Fruit fly (Drosophila melanogaster) whole organism, adult: Measurements from ENCODE around the gene CG34291.

ENCODE experiments used
- CG11617 ChIP-seq: fragments of 200-800 bp; sonication (Bioruptor generic); optimal IDR thresholded peaks from 2 replicates; lab custom pipeline; 2017; ENCODE audit warnings: mild to moderate bottlenecking, missing biosample characterization, missing genetic modification reagents, missing genetic modification characterization
- CG12768 ChIP-seq: fragments of 200-800 bp; sonication (Bioruptor generic); optimal IDR thresholded peaks from 2 replicates; lab custom pipeline; 2017; ENCODE audit warnings: missing biosample characterization, missing genetic modification characterization, mild to moderate bottlenecking, moderate library complexity, missing genetic modification reagents
- CG14711 ChIP-seq: fragments of 200-800 bp; sonication (Bioruptor generic); optimal IDR thresholded peaks from 2 replicates; lab custom pipeline; 2018; ENCODE audit warnings: missing biosample characterization, mild to moderate bottlenecking, missing genetic modification characterization, moderate library complexity
- CG1620 ChIP-seq: fragments of 200-800 bp; sonication (Bioruptor generic); optimal IDR thresholded peaks from 2 replicates; lab custom pipeline; 2016; ENCODE audit warnings: missing biosample characterization, missing genetic modification characterization
- CG33017 ChIP-seq: fragments of 200-800 bp; sonication (Bioruptor generic); optimal IDR thresholded peaks from 2 replicates; lab custom pipeline; 2018; ENCODE audit warnings: missing biosample characterization, mild to moderate bottlenecking, missing genetic modification characterization, moderate library complexity
- CG5204 ChIP-seq: fragments of 200-800 bp; sonication (Bioruptor generic); optimal IDR thresholded peaks from 2 replicates; lab custom pipeline; 2016; ENCODE audit warnings: missing biosample characterization, missing genetic modification characterization
- CG7045 ChIP-seq: fragments of 200-800 bp; sonication (Bioruptor generic); optimal IDR thresholded peaks from 2 replicates; lab custom pipeline; 2017; ENCODE audit warnings: missing biosample characterization, mild to moderate bottlenecking, missing genetic modification characterization
- CG7101 ChIP-seq: fragments of 200-800 bp; sonication (Bioruptor generic); optimal IDR thresholded peaks from 2 replicates; lab custom pipeline; 2018; ENCODE audit warnings: missing biosample characterization, mild to moderate bottlenecking, missing genetic modification characterization, moderate library complexity
- Clk ChIP-seq: fragments of 200-800 bp; sonication (Bioruptor generic); optimal IDR thresholded peaks from 2 replicates; lab custom pipeline; 2017; ENCODE audit warnings: missing biosample characterization, missing genetic modification characterization
- Crg-1 ChIP-seq: fragments of 200-800 bp; sonication (Bioruptor generic); optimal IDR thresholded peaks from 2 replicates; lab custom pipeline; 2016; ENCODE audit warnings: missing biosample characterization, missing genetic modification characterization
- Hr96 ChIP-seq: fragments of 200-800 bp; sonication (Bioruptor generic); optimal IDR thresholded peaks from 2 replicates; lab custom pipeline; 2016; ENCODE audit warnings: missing biosample characterization, missing genetic modification characterization
- Mnt ChIP-seq: fragments of 200-800 bp; sonication (Bioruptor generic); optimal IDR thresholded peaks from 2 replicates; lab custom pipeline; 2016; ENCODE audit warnings: missing biosample characterization, mild to moderate bottlenecking, missing genetic modification characterization
- bab1 ChIP-seq: fragments of 200-800 bp; sonication (Bioruptor generic); optimal IDR thresholded peaks from 3 replicates; lab custom pipeline; 2019; ENCODE audit warnings: missing biosample characterization, mild to moderate bottlenecking, missing genetic modification characterization, moderate library complexity
- cic ChIP-seq: fragments of 200-800 bp; sonication (Bioruptor generic); optimal IDR thresholded peaks from 2 replicates; lab custom pipeline; 2017; ENCODE audit warnings: missing biosample characterization, mild to moderate bottlenecking, missing genetic modification characterization, moderate library complexity
- cnc ChIP-seq, 2 experiments: fragments of >200 bp; optimal IDR thresholded peaks; 2 replicates each; lab custom pipeline; 2017
- kay ChIP-seq: fragments of 200-800 bp; sonication (Bioruptor generic); peaks from one replicate; lab custom pipeline; 2016; ENCODE audit warnings: missing biosample characterization, missing genetic modification characterization, borderline replicate concordance
- ovo ChIP-seq: fragments of 200-800 bp; sonication (Bioruptor generic); optimal IDR thresholded peaks from 2 replicates; lab custom pipeline; 2016; ENCODE audit warnings: missing biosample characterization, missing genetic modification characterization
- pad ChIP-seq: fragments of 200-800 bp; sonication (Bioruptor generic); optimal IDR thresholded peaks from 3 replicates; lab custom pipeline; 2017; ENCODE audit warnings: missing biosample characterization, missing genetic modification characterization, mild to moderate bottlenecking, moderate library complexity, missing genetic modification reagents
- tj ChIP-seq: fragments of 200-800 bp; sonication (Bioruptor generic); optimal IDR thresholded peaks from 3 replicates; lab custom pipeline; 2017; ENCODE audit warnings: missing biosample characterization, mild to moderate bottlenecking, missing genetic modification characterization, moderate library complexity
- toe ChIP-seq: fragments of 200-800 bp; sonication (Bioruptor generic); optimal IDR thresholded peaks from 2 replicates; lab custom pipeline; 2016; ENCODE audit warnings: missing biosample characterization, missing genetic modification characterization

The CG34291 gene

DNA sequence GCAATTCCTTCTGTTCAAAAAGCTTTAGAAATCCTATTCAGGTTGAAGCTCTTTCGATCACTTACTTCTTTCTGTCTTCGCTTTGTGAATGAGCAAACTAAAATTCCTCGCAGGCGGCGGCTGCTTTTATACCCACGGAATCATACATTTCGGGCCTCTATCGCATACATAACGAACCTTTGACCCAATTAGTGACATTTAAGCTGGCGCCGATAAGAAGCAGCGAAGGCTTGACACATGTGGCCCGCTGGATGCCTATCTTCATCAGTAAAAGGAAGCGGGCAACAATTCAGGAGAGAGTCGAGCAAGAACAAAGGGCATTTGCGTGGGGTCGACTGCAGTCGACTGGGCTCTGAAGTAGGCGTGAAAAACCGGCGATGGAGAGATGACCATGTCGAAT is at the start of gene CG34291:
CG34291 (minus strand) TSS at position 101 of the 400 bp plus-strand sequence.
- TF ChIP-seq CG33017 (no peak), toe (GFP tag; lab: Kevin White, UChicago) (no peak), CG1620 (GFP tag; lab: Kevin White, UChicago) (no peak), Clk (no peak)

DNA sequence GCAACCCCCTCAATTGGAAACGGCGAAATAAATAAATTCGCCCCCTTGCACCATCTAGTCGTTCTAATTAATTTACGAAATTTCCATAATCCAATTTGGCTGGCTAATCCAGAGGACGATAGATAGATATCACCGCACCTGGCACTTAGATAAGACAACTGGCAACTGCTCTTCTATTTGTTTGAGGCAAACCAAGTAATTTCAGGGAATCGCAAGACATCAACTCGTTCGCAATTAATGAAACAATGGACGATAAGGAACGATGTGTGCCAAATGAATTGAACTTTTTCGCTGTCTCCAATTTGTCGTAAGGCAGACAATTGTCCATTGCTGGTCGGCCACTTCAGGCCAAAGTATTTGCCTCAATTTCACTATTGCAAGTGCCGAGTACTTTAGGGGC is 39.5 kb upstream of the CG34291 start:
- TF ChIP-seq kay (GFP tag; lab: Kevin White, UChicago) (peak; percentile 68), tj (no peak)

dm6 chr3R:26464370-26464769 is 38.8 kb upstream of the CG34291 start:
- TF ChIP-seq CG7045 = no peak
- peak; percentile 71 for TF ChIP-seq CG12768 (GFP tag; lab: Kevin White, UChicago)
- TF ChIP-seq CG33017 = peak; percentile 4
- peak; percentile 9 for TF ChIP-seq toe (GFP tag; lab: Kevin White, UChicago)
- TF ChIP-seq CG14711 (tag; lab: Kevin White, UChicago) = no peak
- TF ChIP-seq Mnt (GFP tag; lab: Kevin White, UChicago) = peak; percentile 47
- TF ChIP-seq CG5204 = no peak
- no peak for TF ChIP-seq CG1620 (GFP tag; lab: Kevin White, UChicago)
- TF ChIP-seq tj = peak; percentile 21
- TF ChIP-seq Crg-1 (GFP tag; lab: Kevin White, UChicago) = no peak
- TF ChIP-seq kay (GFP tag; lab: Kevin White, UChicago) = peak; percentile 82
- TF ChIP-seq ovo (GFP tag; lab: Kevin White, UChicago) = no peak
- peak; percentile 49 for TF ChIP-seq Hr96
- TF ChIP-seq cnc (optimal IDR thresholded peaks at IDR 0.05; lab: Kevin White, UChicago) = no peak
- TF ChIP-seq cic = peak; percentile 11

- no peak for TF ChIP-seq CG14711 (tag; lab: Kevin White, UChicago)
- TF ChIP-seq CG1620 (GFP tag; lab: Kevin White, UChicago) = no peak
- no peak for TF ChIP-seq CG12768 (GFP tag; lab: Kevin White, UChicago)
- no peak for TF ChIP-seq CG33017
- TF ChIP-seq tj = no peak
- TF ChIP-seq CG11617 (GFP tag; lab: Kevin White, UChicago) = no peak
- TF ChIP-seq toe (GFP tag; lab: Kevin White, UChicago) = no peak
- no peak for TF ChIP-seq ovo (GFP tag; lab: Kevin White, UChicago)
- no peak for TF ChIP-seq CG7045
Observed at dm6 chr3R:26463558-26463957, 38.0 kb upstream of the CG34291 start.

dm6 chr3R:26463146-26463545 is 37.6 kb upstream of the CG34291 start:
- TF ChIP-seq tj (no peak), CG12768 (GFP tag; lab: Kevin White, UChicago) (no peak), ovo (GFP tag; lab: Kevin White, UChicago) (no peak), toe (GFP tag; lab: Kevin White, UChicago) (no peak), cnc (optimal IDR thresholded peaks at IDR 0.05; lab: Kevin White, UChicago) (no peak), CG5204 (no peak), CG1620 (GFP tag; lab: Kevin White, UChicago) (no peak), kay (GFP tag; lab: Kevin White, UChicago) (no peak), Clk (no peak), CG33017 (no peak), bab1 (GFP tag; lab: Kevin White, UChicago) (no peak), CG7045 (no peak), CG7101 (tag; lab: Kevin White, UChicago) (no peak)

DNA sequence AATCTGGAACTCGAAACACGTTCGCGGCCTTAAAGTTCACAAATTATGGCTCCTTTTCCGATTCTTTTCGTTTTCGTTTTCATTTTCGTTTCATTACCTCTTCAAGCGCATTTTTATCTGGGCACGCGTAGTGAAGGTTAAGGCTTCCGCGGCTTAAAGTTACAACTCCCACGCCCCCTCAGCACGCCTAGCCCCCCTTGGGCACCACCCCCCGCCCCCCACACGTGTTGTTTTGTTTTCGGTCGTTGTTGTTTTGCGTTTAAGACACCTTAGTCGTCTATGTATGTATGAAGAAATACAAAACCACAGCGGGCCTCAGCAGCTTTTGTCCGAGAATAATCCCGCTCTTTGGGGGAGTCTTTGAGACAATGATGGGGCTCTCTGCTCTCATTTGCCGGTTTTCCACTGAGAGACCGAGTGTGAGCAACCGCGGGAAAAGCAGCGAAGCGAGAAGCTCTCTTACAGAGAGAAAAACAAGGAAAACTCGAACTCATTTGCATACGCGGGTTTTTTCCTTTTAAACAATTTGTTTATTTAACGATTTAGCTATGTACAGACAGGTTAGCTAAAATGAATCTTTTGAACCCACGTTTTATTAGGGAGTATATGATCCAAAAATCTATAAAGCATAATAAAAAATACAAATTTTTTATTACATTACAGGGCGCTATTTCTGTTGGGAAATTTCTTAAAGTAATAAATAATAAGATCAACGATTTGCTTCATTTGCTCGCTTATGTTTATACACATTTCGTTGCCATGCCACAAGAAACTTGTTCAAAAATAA is 36.8 kb upstream of the CG34291 start:
- TF ChIP-seq CG14711 (tag; lab: Kevin White, UChicago) (no peak), CG12768 (GFP tag; lab: Kevin White, UChicago) (no peak), CG7045 (no peak), CG11617 (GFP tag; lab: Kevin White, UChicago) (no peak), Clk (no peak), ovo (GFP tag; lab: Kevin White, UChicago) (no peak), CG7101 (tag; lab: Kevin White, UChicago) (no peak), cnc (optimal IDR thresholded peaks at IDR 0.05; lab: Kevin White, UChicago) (no peak), Crg-1 (GFP tag; lab: Kevin White, UChicago) (no peak), kay (GFP tag; lab: Kevin White, UChicago) (no peak), Hr96 (no peak), tj (no peak), CG33017 (no peak), toe (GFP tag; lab: Kevin White, UChicago) (no peak), CG1620 (GFP tag; lab: Kevin White, UChicago) (no peak), CG5204 (no peak), cic (no peak)

dm6 chr3R:26461226-26461805 is 35.7 kb upstream of the CG34291 start, which contains the start of gene CG5455:
Gene CG5455, plus strand, starts transcription at chr3R:26461527.
- TF ChIP-seq CG12768 (GFP tag; lab: Kevin White, UChicago) (peak; percentile 93), Crg-1 (GFP tag; lab: Kevin White, UChicago) (peak; percentile 68), ovo (GFP tag; lab: Kevin White, UChicago) (peak; percentile 93), Hr96 (peak; percentile 75), toe (GFP tag; lab: Kevin White, UChicago) (peak; percentile 66), CG5204 (peak; percentile 36), tj (peak; percentile 83), pad (GFP tag; lab: Kevin White, UChicago) (peak; percentile 80), CG7045 (peak; percentile 86), Mnt (GFP tag; lab: Kevin White, UChicago) (peak; percentile 87), cnc (optimal IDR thresholded peaks at IDR 0.05; lab: Kevin White, UChicago) (no peak), kay (GFP tag; lab: Kevin White, UChicago) (no peak), CG11617 (GFP tag; lab: Kevin White, UChicago) (peak; percentile 82), cic (peak; percentile 96), CG1620 (GFP tag; lab: Kevin White, UChicago) (peak; percentile 62), CG7101 (tag; lab: Kevin White, UChicago) (peak; percentile 82), CG33017 (peak; percentile 87), bab1 (GFP tag; lab: Kevin White, UChicago) (peak; percentile 90), Clk (peak; percentile 89), CG14711 (tag; lab: Kevin White, UChicago) (peak; percentile 64)
